Worm (Caenorhabditis elegans): ENCODE data around the gene C34D4.3.

ce11 chrIV:7188030-7188429 is 34.6 kb downstream of the C34D4.3 start, which contains the start of gene C42D4.13:
- TF ChIP-seq cog-1 (tag; optimal IDR thresholded peaks at IDR 0.05) (no peak), tab-1 (GFP tag; IDR thresholded peaks at IDR 0.05) (no peak), flt-1 (GFP tag; IDR thresholded peaks at IDR 0.05) (no peak), ztf-29 (GFP tag; IDR thresholded peaks at IDR 0.05) (no peak), med-1 (GFP tag; optimal IDR thresholded peaks at IDR 0.05; ENCODE audit: insufficient read depth) (no peak), ref-1 (GFP tag; conservative IDR thresholded peaks at IDR 0.05) (no peak), T22C8.4 (GFP tag; IDR thresholded peaks at IDR 0.05) (no peak)
